Fruit fly (Drosophila melanogaster) S2 (cell line): ENCODE measurements around the gene CG12017.

Source experiments
- CG8478 ChIP-seq: fragments of >200 bp; optimal IDR thresholded peaks from 2 replicates; lab custom pipeline; 2018
- CTCF ChIP-seq, 2 experiments: fragments of >200 bp; optimal IDR thresholded peaks; 2 replicates each; lab custom pipeline; 2018

DNA sequence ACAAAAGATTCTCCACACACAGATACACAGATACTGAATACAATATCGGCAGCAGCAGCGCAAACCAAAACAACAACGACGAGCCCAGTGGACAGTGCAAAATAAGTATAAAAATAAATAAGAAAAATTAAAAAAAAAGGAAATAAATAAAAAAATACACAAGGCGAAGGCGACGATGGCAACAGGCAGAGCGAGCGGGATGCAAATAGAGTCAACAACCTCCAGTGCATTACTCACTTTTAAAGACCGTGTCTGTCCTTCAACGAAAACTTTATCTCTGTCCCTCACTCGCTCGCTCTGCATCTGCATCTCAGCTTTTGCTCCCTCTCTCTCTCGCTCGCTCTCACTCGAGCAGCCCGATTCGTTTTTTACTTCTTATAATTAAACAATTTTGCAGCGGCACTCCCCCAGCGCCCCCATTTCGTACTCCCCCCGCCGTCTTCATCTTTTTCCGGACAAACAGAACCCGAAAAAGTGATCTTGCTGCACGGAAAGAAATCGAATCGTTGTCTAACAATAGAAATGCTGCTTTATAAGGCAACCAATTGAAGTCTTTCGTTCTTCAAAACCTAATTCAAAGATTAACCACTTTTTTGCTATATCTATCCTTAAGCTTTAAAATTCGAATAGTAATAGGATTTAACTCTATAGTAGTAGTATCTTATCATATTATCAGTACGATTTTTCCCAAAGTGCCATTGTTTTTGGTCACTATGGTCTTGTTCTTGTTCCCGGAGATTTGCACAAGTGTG lies 33.5 kb upstream of the CG12017 start:
- no peak for TF ChIP-seq CG8478 (lab: Kevin White, UChicago)
- TF ChIP-seq CTCF (optimal IDR thresholded peaks at IDR 0.05; lab: Kevin White, UChicago) = no peak
